Worm (Caenorhabditis elegans) whole organism, young adult: Measurements from ENCODE around the gene ttr-37.

Source experiments
- B0019.2 ChIP-seq: fragments of 200-800 bp; sonication (Bioruptor generic); conservative IDR thresholded peaks from 2 replicates; pipeline ENCODE4 v1.3.6; 2022; ENCODE audit warnings: missing genetic modification reagents, missing genetic modification characterization, missing compliant biosample characterization
- B0261.1 ChIP-seq: sonication (generic microtip); optimal IDR thresholded peaks from 2 replicates; lab custom pipeline; 2016; ENCODE audit warnings: mild to moderate bottlenecking, missing genetic modification characterization, moderate library complexity, missing compliant biosample characterization
- B0336.3 ChIP-seq: fragments of 200-800 bp; sonication (Bioruptor generic); IDR thresholded peaks from 2 replicates; pipeline ENCODE4 v1.3.6; 2022; ENCODE audit warnings: missing genetic modification characterization, missing compliant biosample characterization
- F22D6.2 ChIP-seq: sonication (generic microtip); optimal IDR thresholded peaks from 2 replicates; lab custom pipeline; 2016; ENCODE audit warnings: mild to moderate bottlenecking, missing genetic modification characterization, missing compliant biosample characterization
- F37B4.10 ChIP-seq: fragments of 200-800 bp; sonication (Bioruptor generic); IDR thresholded peaks from 2 replicates; pipeline ENCODE4 v1.3.6; 2022; ENCODE audit warnings: missing genetic modification characterization, missing compliant biosample characterization
- F39B2.1 ChIP-seq: fragments of 200-800 bp; sonication (Bioruptor generic); IDR thresholded peaks from 2 replicates; pipeline ENCODE4 v1.3.6; 2022; ENCODE audit warnings: missing genetic modification reagents, missing genetic modification characterization, missing compliant biosample characterization
- F55B11.4 ChIP-seq: sonication (generic microtip); optimal IDR thresholded peaks from 2 replicates; lab custom pipeline; 2016; ENCODE audit warnings: missing compliant biosample characterization, missing genetic modification characterization, borderline replicate concordance; ENCODE audit not compliant: insufficient read depth
- F57C9.4 ChIP-seq: sonication (generic microtip); optimal IDR thresholded peaks from 2 replicates; lab custom pipeline; 2017; ENCODE audit warnings: mild to moderate bottlenecking, missing genetic modification characterization, missing compliant biosample characterization
- K11D2.4 ChIP-seq: fragments of 200-800 bp; sonication (Bioruptor generic); IDR thresholded peaks from 2 replicates; pipeline ENCODE4 v1.3.6; 2022; ENCODE audit warnings: missing genetic modification reagents, missing genetic modification characterization, missing compliant biosample characterization
- K12H6.12 ChIP-seq: fragments of 200-800 bp; sonication (Bioruptor generic); optimal IDR thresholded peaks from 2 replicates; lab custom pipeline; 2018; ENCODE audit warnings: mild to moderate bottlenecking, missing genetic modification characterization, missing compliant biosample characterization
- T07F8.4 ChIP-seq: sonication (generic microtip); optimal IDR thresholded peaks from 2 replicates; lab custom pipeline; 2016; ENCODE audit warnings: mild to moderate bottlenecking, missing genetic modification characterization, moderate library complexity, missing compliant biosample characterization
- T26A5.8 ChIP-seq: sonication (generic microtip); optimal IDR thresholded peaks from 2 replicates; lab custom pipeline; 2016; ENCODE audit warnings: missing genetic modification characterization, missing compliant biosample characterization
- Y67H2A.10 ChIP-seq: fragments of 200-800 bp; sonication (Bioruptor generic); conservative IDR thresholded peaks from 2 replicates; pipeline ENCODE4 v1.3.6; 2022; ENCODE audit warnings: missing genetic modification reagents, missing genetic modification characterization, missing compliant biosample characterization
- Y79H2A.3 ChIP-seq: fragments of 200-800 bp; sonication (Bioruptor generic); conservative IDR thresholded peaks from 2 replicates; pipeline ENCODE4 v1.3.6; 2022; ENCODE audit warnings: missing genetic modification reagents, missing genetic modification characterization, missing compliant biosample characterization
- ama-1 ChIP-seq, 3 experiments: fragments of 150-350 bp in 1 of 3; sonication (generic microtip) in 2 of 3; optimal IDR thresholded peaks; 2 replicates each; lab custom pipeline; 2014 to 2018; ENCODE audit warnings: missing biosample characterization in 2 of 3, missing genetic modification characterization in 2 of 3, missing genetic modification reagents in 2 of 3
- aptf-2 ChIP-seq: fragments of 200-800 bp; sonication (Bioruptor generic); conservative IDR thresholded peaks from 2 replicates; pipeline ENCODE4 v1.3.6; 2022; ENCODE audit warnings: missing genetic modification reagents, missing genetic modification characterization, missing compliant biosample characterization
- bed-1 ChIP-seq: fragments of 200-800 bp; sonication (Bioruptor generic); IDR thresholded peaks from 2 replicates; pipeline ENCODE4 v1.3.6; 2022; ENCODE audit warnings: missing genetic modification reagents, missing genetic modification characterization, missing compliant biosample characterization
- bed-2 ChIP-seq: fragments of 200-800 bp; sonication (Bioruptor generic); IDR thresholded peaks from 2 replicates; pipeline ENCODE4 v1.3.6; 2022; ENCODE audit warnings: missing genetic modification reagents, missing genetic modification characterization, missing compliant biosample characterization
- ceh-40 ChIP-seq: fragments of 200-800 bp; sonication (Bioruptor generic); IDR thresholded peaks from 2 replicates; pipeline ENCODE4 v1.3.6; 2022; ENCODE audit warnings: missing genetic modification characterization, missing compliant biosample characterization
- dox-1 ChIP-seq: fragments of 200-800 bp; sonication (Bioruptor generic); IDR thresholded peaks from 2 replicates; pipeline ENCODE4 v1.3.6; 2022; ENCODE audit warnings: missing genetic modification reagents, missing genetic modification characterization, missing compliant biosample characterization
- dpff-1 ChIP-seq: sonication (generic microtip); optimal IDR thresholded peaks from 2 replicates; lab custom pipeline; 2017; ENCODE audit warnings: mild to moderate bottlenecking, missing genetic modification characterization, missing compliant biosample characterization
- efl-1 ChIP-seq: fragments of 150-350 bp; optimal IDR thresholded peaks from 2 replicates; lab custom pipeline; 2014; ENCODE audit warnings: missing biosample characterization, missing genetic modification reagents, missing genetic modification characterization
- egl-44 ChIP-seq: fragments of 200-800 bp; sonication (Bioruptor generic); IDR thresholded peaks from 2 replicates; pipeline ENCODE4 v1.3.6; 2022; ENCODE audit warnings: missing genetic modification reagents, missing genetic modification characterization, missing compliant biosample characterization
- ekl-4 ChIP-seq: fragments of 200-800 bp; sonication (Bioruptor generic); IDR thresholded peaks from 2 replicates; pipeline ENCODE4 v1.3.6; 2022; ENCODE audit warnings: missing genetic modification reagents, missing genetic modification characterization, missing compliant biosample characterization
- ets-4 ChIP-seq: fragments of 200-800 bp; sonication (Bioruptor generic); optimal IDR thresholded peaks from 2 replicates; lab custom pipeline; 2018; ENCODE audit warnings: mild to moderate bottlenecking, missing genetic modification characterization, missing compliant biosample characterization
- him-1 ChIP-seq: sonication (generic microtip); optimal IDR thresholded peaks from 2 replicates; lab custom pipeline; 2016; ENCODE audit warnings: missing genotype, missing genetic modification reagents, missing genetic modification characterization, missing compliant biosample characterization
- hlh-12 ChIP-seq: sonication (generic microtip); optimal IDR thresholded peaks from 2 replicates; lab custom pipeline; 2016; ENCODE audit warnings: missing genetic modification characterization, missing compliant biosample characterization
- hlh-26 ChIP-seq: fragments of 200-800 bp; sonication (Bioruptor generic); conservative IDR thresholded peaks from 2 replicates; pipeline ENCODE4 v1.3.6; 2022; ENCODE audit warnings: missing genetic modification reagents, missing genetic modification characterization, missing compliant biosample characterization
- hmg-20 ChIP-seq: fragments of 200-800 bp; sonication (Bioruptor generic); IDR thresholded peaks from 2 replicates; pipeline ENCODE4 v1.3.6; 2022; ENCODE audit warnings: missing genetic modification reagents, missing genetic modification characterization, missing compliant biosample characterization
- let-526 ChIP-seq: fragments of 200-800 bp; sonication (Bioruptor generic); IDR thresholded peaks from 2 replicates; pipeline ENCODE4 v1.3.6; 2022; ENCODE audit warnings: missing genetic modification reagents, missing genetic modification characterization, missing compliant biosample characterization
- lin-26 ChIP-seq: fragments of 200-800 bp; sonication (Bioruptor generic); IDR thresholded peaks from 2 replicates; pipeline ENCODE4 v1.3.6; 2022; ENCODE audit warnings: missing genetic modification reagents, missing genetic modification characterization, missing compliant biosample characterization
- lin-40 ChIP-seq: sonication (generic microtip); optimal IDR thresholded peaks from 2 replicates; lab custom pipeline; 2016; ENCODE audit warnings: missing genetic modification characterization, mild to moderate bottlenecking, missing compliant biosample characterization, missing genotype, missing genetic modification reagents
- lir-1 ChIP-seq: fragments of 200-800 bp; sonication (Bioruptor generic); conservative IDR thresholded peaks from 2 replicates; pipeline ENCODE4 v1.3.6; 2022; ENCODE audit warnings: missing genetic modification reagents, missing genetic modification characterization, missing compliant biosample characterization
- madf-8 ChIP-seq: fragments of 200-800 bp; sonication (Bioruptor generic); conservative IDR thresholded peaks from 2 replicates; pipeline ENCODE4 v1.3.6; 2022; ENCODE audit warnings: missing genetic modification reagents, missing genetic modification characterization, missing compliant biosample characterization
- mcd-1 ChIP-seq: fragments of 200-800 bp; sonication (Bioruptor generic); IDR thresholded peaks from 2 replicates; pipeline ENCODE4 v1.3.6; 2022; ENCODE audit warnings: missing genetic modification reagents, missing genetic modification characterization, missing compliant biosample characterization
- mel-28 ChIP-seq: sonication (generic microtip); optimal IDR thresholded peaks from 2 replicates; lab custom pipeline; 2016; ENCODE audit warnings: borderline replicate concordance, mild to moderate bottlenecking, missing genetic modification characterization, missing compliant biosample characterization
- mes-4 ChIP-seq: sonication (generic microtip); optimal IDR thresholded peaks from 2 replicates; lab custom pipeline; 2016; ENCODE audit warnings: missing genotype, missing genetic modification characterization, missing compliant biosample characterization
- nfya-2 ChIP-seq: fragments of 200-800 bp; sonication (Bioruptor generic); IDR thresholded peaks from 2 replicates; pipeline ENCODE4 v1.3.6; 2022; ENCODE audit warnings: missing genetic modification reagents, missing genetic modification characterization, missing compliant biosample characterization
- nhr-27 ChIP-seq: fragments of 200-800 bp; sonication (Bioruptor generic); optimal IDR thresholded peaks from 2 replicates; lab custom pipeline; 2018; ENCODE audit warnings: mild to moderate bottlenecking, missing genetic modification characterization, moderate library complexity, missing compliant biosample characterization
- nhr-90 ChIP-seq: sonication (generic microtip); optimal IDR thresholded peaks from 2 replicates; lab custom pipeline; 2016; ENCODE audit warnings: missing genotype, mild to moderate bottlenecking, missing genetic modification characterization, missing compliant biosample characterization
- pha-4 ChIP-seq: fragments of 150-350 bp; sonication (generic microtip); optimal IDR thresholded peaks from 2 replicates; lab custom pipeline; 2014; ENCODE audit warnings: missing biosample characterization, missing genetic modification reagents, missing genetic modification characterization
- rcor-1 ChIP-seq: fragments of 200-800 bp; sonication (Bioruptor generic); IDR thresholded peaks from 2 replicates; pipeline ENCODE4 v1.3.6; 2022; ENCODE audit warnings: missing genetic modification reagents, missing genetic modification characterization, missing compliant biosample characterization
- sdz-38 ChIP-seq: sonication (generic microtip); optimal IDR thresholded peaks from 2 replicates; lab custom pipeline; 2016; ENCODE audit warnings: missing genotype, missing genetic modification characterization, missing compliant biosample characterization
- snpc-1.1 ChIP-seq: sonication (generic microtip); optimal IDR thresholded peaks from 2 replicates; lab custom pipeline; 2017; ENCODE audit warnings: missing genetic modification characterization, mild to moderate bottlenecking, missing compliant biosample characterization, antibody characterized with exemption, moderate library complexity, missing genotype, missing genetic modification reagents; ENCODE audit not compliant: insufficient read depth
- tbp1 ChIP-seq: fragments of 200-800 bp; sonication (Bioruptor generic); optimal IDR thresholded peaks from 2 replicates; lab custom pipeline; 2018; ENCODE audit warnings: mild to moderate bottlenecking, missing genetic modification characterization, missing compliant biosample characterization
- tbx-9 ChIP-seq: sonication (generic microtip); optimal IDR thresholded peaks from 2 replicates; lab custom pipeline; 2016; ENCODE audit warnings: borderline replicate concordance, missing genetic modification characterization, inconsistent platforms, missing compliant biosample characterization
- unc-62 ChIP-seq: fragments of 150-350 bp; optimal IDR thresholded peaks from 2 replicates; lab custom pipeline; 2014; ENCODE audit warnings: missing biosample characterization, missing genetic modification reagents, missing genetic modification characterization
- ztf-28 ChIP-seq: fragments of 200-800 bp; sonication (Bioruptor generic); IDR thresholded peaks from 2 replicates; pipeline ENCODE4 v1.3.6; 2022; ENCODE audit warnings: missing genetic modification reagents, missing genetic modification characterization, missing compliant biosample characterization
- ztf-6 ChIP-seq: fragments of 200-800 bp; sonication (Bioruptor generic); IDR thresholded peaks from 2 replicates; pipeline ENCODE4 v1.3.6; 2022; ENCODE audit warnings: missing genetic modification reagents, missing genetic modification characterization, missing compliant biosample characterization

The ttr-37 gene

ce11 chrX:1302267-1302666 lies 34.7 kb downstream of the ttr-37 start (continued):
- TF ChIP-seq Y67H2A.10 (GFP tag; lab: Robert Waterston, UW) (no peak), dox-1 (GFP tag; lab: Robert Waterston, UW) (peak; percentile 90), F57C9.4 (tag; lab: Kevin White, UChicago) (no peak), mcd-1 (GFP tag; lab: Robert Waterston, UW) (peak; percentile 58), nhr-90 (tag; lab: Kevin White, UChicago) (peak; percentile 41), him-1 (tag; lab: Kevin White, UChicago) (no peak), efl-1 (no peak), K11D2.4 (GFP tag; lab: Robert Waterston, UW) (0 out of 2 replicates have a peak, but pooled peaks have one; percentile 12), mes-4 (tag; lab: Kevin White, UChicago) (no peak), hlh-12 (tag; lab: Kevin White, UChicago) (no peak), nhr-27 (tag; lab: Kevin White, UChicago) (no peak), sdz-38 (tag; lab: Kevin White, UChicago) (no peak), let-526 (GFP tag; lab: Robert Waterston, UW) (0 out of 2 replicates have a peak, but pooled peaks have one; percentile 14), egl-44 (GFP tag; lab: Robert Waterston, UW) (peak; percentile 71; the same call in 1 of the 2 replicates), T07F8.4 (no peak), T26A5.8 (peak; percentile 15), ama-1 (optimal IDR thresholded peaks at IDR 0.05; lab: Kevin White, UChicago) (no peak), ama-1 (GFP tag; optimal IDR thresholded peaks at IDR 0.05; lab: Kevin White, UChicago) (no peak), F37B4.10 (GFP tag; lab: Robert Waterston, UW) (no peak), pha-4 (tag; lab: Kevin White, UChicago) (no peak), ztf-28 (0 out of 2 replicates have a peak, but pooled peaks have one; percentile 50), hlh-26 (GFP tag; lab: Robert Waterston, UW) (no peak), nfya-2 (GFP tag; lab: Robert Waterston, UW) (no peak), lin-26 (GFP tag; lab: Robert Waterston, UW) (no peak), mel-28 (tag; lab: Kevin White, UChicago) (no peak), madf-8 (no peak), F39B2.1 (GFP tag; lab: Robert Waterston, UW) (no peak), unc-62 (GFP tag; lab: Kevin White, UChicago) (no peak), aptf-2 (GFP tag; lab: Robert Waterston, UW) (no peak), B0019.2 (no peak), lir-1 (GFP tag; lab: Robert Waterston, UW) (peak; percentile 61), lin-40 (tag; lab: Kevin White, UChicago) (peak; percentile 42), tbp1 (GFP tag; lab: Kevin White, UChicago) (peak; percentile 48), bed-1 (no peak), rcor-1 (GFP tag; lab: Robert Waterston, UW) (peak; percentile 29; the same call in 1 of the 2 replicates), Y79H2A.3 (no peak), dpff-1 (tag; lab: Kevin White, UChicago) (no peak), B0336.3 (GFP tag; lab: Robert Waterston, UW) (peak; percentile 50; the same call in 1 of the 2 replicates), K12H6.12 (tag; lab: Kevin White, UChicago) (peak; percentile 81), ceh-40 (no peak), ztf-6 (no peak), snpc-1.1 (tag; lab: Kevin White, UChicago) (no peak), F55B11.4 (tag; lab: Kevin White, UChicago) (no peak), B0261.1 (tag; lab: Kevin White, UChicago) (no peak), tbx-9 (tag; lab: Kevin White, UChicago) (no peak), bed-2 (GFP tag; lab: Robert Waterston, UW) (no peak), F22D6.2 (tag; lab: Kevin White, UChicago) (no peak), ekl-4 (0 out of 2 replicates have a peak, but pooled peaks have one; percentile 31), ets-4 (no peak), hmg-20 (GFP tag; lab: Robert Waterston, UW) (0 out of 2 replicates have a peak, but pooled peaks have one; percentile 25)
